Worm (Caenorhabditis elegans) whole organism, L2 larva: ENCODE results near the gene syd-1.

Source experiments
- C34F6.9 ChIP-seq: fragments of 150-350 bp; optimal IDR thresholded peaks from 2 replicates; lab custom pipeline; 2014; ENCODE audit warnings: missing biosample characterization, missing genetic modification characterization
- F13H6.1 ChIP-seq: sonication (generic microtip); optimal IDR thresholded peaks from 2 replicates; lab custom pipeline; 2016; ENCODE audit warnings: missing genetic modification characterization, missing compliant biosample characterization
- Y55F3AM.14 ChIP-seq: fragments of 200-800 bp; sonication (Bioruptor generic); optimal IDR thresholded peaks from 2 replicates; lab custom pipeline; 2018; ENCODE audit warnings: mild to moderate bottlenecking, missing genetic modification characterization, missing compliant biosample characterization
- ZK546.5 ChIP-seq: sonication (generic microtip); optimal IDR thresholded peaks from 2 replicates; lab custom pipeline; 2017; ENCODE audit warnings: missing biosample characterization, missing genetic modification characterization
- alr-1 ChIP-seq: fragments of 150-350 bp; optimal IDR thresholded peaks from 2 replicates; lab custom pipeline; 2014; ENCODE audit warnings: missing biosample characterization, missing genetic modification characterization
- aly-2 ChIP-seq: fragments of 150-350 bp; optimal IDR thresholded peaks from 2 replicates; lab custom pipeline; 2014; ENCODE audit warnings: missing biosample characterization, missing genetic modification characterization
- ama-1 ChIP-seq: fragments of 150-350 bp; optimal IDR thresholded peaks from 2 replicates; lab custom pipeline; 2018; ENCODE audit warnings: inconsistent platforms
- blmp-1 ChIP-seq: sonication (generic microtip); optimal IDR thresholded peaks from 2 replicates; lab custom pipeline; 2017; ENCODE audit warnings: missing genetic modification characterization, mild to moderate bottlenecking, missing compliant biosample characterization, antibody characterized with exemption, moderate library complexity; ENCODE audit not compliant: insufficient read depth
- ceh-16 ChIP-seq: fragments of 150-350 bp; optimal IDR thresholded peaks from 2 replicates; lab custom pipeline; 2014; ENCODE audit warnings: missing biosample characterization, missing genetic modification characterization
- ceh-82 ChIP-seq: fragments of 150-350 bp; optimal IDR thresholded peaks from 2 replicates; lab custom pipeline; 2014; ENCODE audit warnings: missing biosample characterization, missing genetic modification characterization
- dmd-4 ChIP-seq: sonication (generic microtip); optimal IDR thresholded peaks from 2 replicates; lab custom pipeline; 2017; ENCODE audit warnings: missing biosample characterization, missing genetic modification characterization
- egl-27 ChIP-seq: sonication (generic microtip); optimal IDR thresholded peaks from 3 replicates; lab custom pipeline; 2017; ENCODE audit warnings: missing biosample characterization, missing genetic modification reagents, missing genetic modification characterization
- elt-3 ChIP-seq: sonication (generic microtip); optimal IDR thresholded peaks from 2 replicates; lab custom pipeline; 2017; ENCODE audit warnings: missing biosample characterization, missing genetic modification characterization
- fos-1 ChIP-seq: fragments of 150-350 bp; optimal IDR thresholded peaks from 2 replicates; lab custom pipeline; 2014; ENCODE audit warnings: missing biosample characterization, missing genetic modification characterization
- gmeb-1 ChIP-seq: fragments of 150-350 bp; optimal IDR thresholded peaks from 2 replicates; lab custom pipeline; 2014; ENCODE audit warnings: missing biosample characterization, missing genetic modification characterization
- lin-11 ChIP-seq: fragments of 150-350 bp; sonication (generic microtip); optimal IDR thresholded peaks from 2 replicates; lab custom pipeline; 2014; ENCODE audit warnings: missing biosample characterization, missing genetic modification characterization, inconsistent platforms, mixed read lengths
- lin-13 ChIP-seq: fragments of 150-350 bp; optimal IDR thresholded peaks from 2 replicates; lab custom pipeline; 2014; ENCODE audit warnings: missing biosample characterization, missing genetic modification reagents, missing genetic modification characterization
- lin-39 ChIP-seq: fragments of 150-350 bp; optimal IDR thresholded peaks from 2 replicates; lab custom pipeline; 2014; ENCODE audit warnings: missing biosample characterization, missing genetic modification reagents, missing genetic modification characterization
- lsy-2 ChIP-seq, 2 experiments: fragments of 150-350 bp in 1 of 2; sonication (generic microtip) in 1 of 2; optimal IDR thresholded peaks; 2 replicates each; lab custom pipeline; 2014 to 2017; ENCODE audit warnings: missing biosample characterization in 2 of 2, missing genetic modification characterization in 2 of 2
- mab-5 ChIP-seq: fragments of 150-350 bp; optimal IDR thresholded peaks from 2 replicates; lab custom pipeline; 2014; ENCODE audit warnings: missing biosample characterization, missing genetic modification characterization
- nhr-10 ChIP-seq: sonication (generic microtip); optimal IDR thresholded peaks from 2 replicates; lab custom pipeline; 2017; ENCODE audit warnings: missing biosample characterization, missing genetic modification characterization
- nhr-11 ChIP-seq: fragments of 150-350 bp; optimal IDR thresholded peaks from 2 replicates; lab custom pipeline; 2014; ENCODE audit warnings: missing biosample characterization, missing genetic modification characterization
- nhr-12 ChIP-seq: fragments of 150-350 bp; optimal IDR thresholded peaks from 2 replicates; lab custom pipeline; 2014; ENCODE audit warnings: missing biosample characterization, missing genetic modification characterization
- nhr-129 ChIP-seq: fragments of 150-350 bp; optimal IDR thresholded peaks from 2 replicates; lab custom pipeline; 2014; ENCODE audit warnings: missing biosample characterization, missing genetic modification characterization
- nhr-21 ChIP-seq: fragments of 150-350 bp; optimal IDR thresholded peaks from 2 replicates; lab custom pipeline; 2014; ENCODE audit warnings: missing biosample characterization, missing genetic modification characterization
- nhr-23 ChIP-seq: fragments of 150-350 bp; optimal IDR thresholded peaks from 2 replicates; lab custom pipeline; 2014; ENCODE audit warnings: missing biosample characterization, missing genetic modification reagents, missing genetic modification characterization
- nhr-237 ChIP-seq: fragments of 150-350 bp; optimal IDR thresholded peaks from 2 replicates; lab custom pipeline; 2014; ENCODE audit warnings: missing biosample characterization, missing genetic modification characterization
- nhr-25 ChIP-seq: fragments of 150-350 bp; sonication (generic microtip); optimal IDR thresholded peaks from 3 replicates; lab custom pipeline; 2014; ENCODE audit warnings: missing biosample characterization, missing genetic modification characterization
- nhr-6 ChIP-seq: fragments of 150-350 bp; optimal IDR thresholded peaks from 2 replicates; lab custom pipeline; 2014; ENCODE audit warnings: missing biosample characterization, missing genetic modification characterization
- nhr-77 ChIP-seq: fragments of 150-350 bp; optimal IDR thresholded peaks from 2 replicates; lab custom pipeline; 2014; ENCODE audit warnings: missing biosample characterization, missing genetic modification characterization
- sem-4 ChIP-seq: fragments of 150-350 bp; optimal IDR thresholded peaks from 2 replicates; lab custom pipeline; 2014; ENCODE audit warnings: missing biosample characterization, missing genetic modification reagents, missing genetic modification characterization
- sma-3 ChIP-seq: sonication (generic microtip); optimal IDR thresholded peaks from 2 replicates; lab custom pipeline; 2016; ENCODE audit warnings: missing genetic modification reagents, missing genetic modification characterization, missing compliant biosample characterization
- sma-9 ChIP-seq, 2 experiments: fragments of 150-350 bp in 1 of 2; sonication (generic microtip) in 1 of 2; optimal IDR thresholded peaks; 2 replicates each; lab custom pipeline; 2014 to 2016; ENCODE audit warnings: missing genetic modification characterization in 2 of 2, mild to moderate bottlenecking in 1 of 2, missing biosample characterization in 1 of 2, missing compliant biosample characterization in 1 of 2, missing genetic modification reagents in 1 of 2, moderate library complexity in 1 of 2
- unc-39 ChIP-seq: fragments of 150-350 bp; optimal IDR thresholded peaks from 2 replicates; lab custom pipeline; 2014; ENCODE audit warnings: missing biosample characterization, missing genetic modification characterization
- unc-55 ChIP-seq: fragments of 150-350 bp; sonication (generic microtip); optimal IDR thresholded peaks from 3 replicates; lab custom pipeline; 2014; ENCODE audit warnings: missing biosample characterization, missing genetic modification reagents, missing genetic modification characterization
- ztf-1 ChIP-seq: fragments of 200-800 bp; sonication (Bioruptor generic); conservative IDR thresholded peaks from 2 replicates; pipeline ENCODE4 v1.3.6; 2022; ENCODE audit warnings: missing genetic modification characterization, missing compliant biosample characterization
- ztf-4 ChIP-seq: fragments of 150-350 bp; optimal IDR thresholded peaks from 2 replicates; lab custom pipeline; 2014; ENCODE audit warnings: missing biosample characterization, missing genetic modification characterization

syd-1 gene

DNA sequence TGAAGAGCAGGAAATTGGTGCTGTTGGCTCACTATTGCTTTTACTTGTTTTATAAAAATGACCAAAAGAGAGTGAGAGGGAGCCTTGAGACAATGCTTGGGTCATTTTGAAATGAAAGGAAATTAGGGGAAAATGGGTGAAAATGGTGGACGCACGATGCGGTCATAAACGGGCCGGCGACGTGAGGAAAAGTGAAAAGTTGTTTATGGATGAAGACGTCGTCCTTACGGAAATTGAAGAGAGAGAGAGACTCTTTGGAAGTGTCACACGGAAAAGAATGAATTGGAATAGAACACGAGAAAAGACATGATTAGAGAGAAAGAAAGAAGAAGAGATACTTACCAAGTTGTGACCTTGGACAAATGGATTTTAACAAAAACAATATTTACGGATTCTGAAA is 26.8 kb upstream of the syd-1 start:
- TF ChIP-seq blmp-1 (peak; percentile 44), sma-9 (GFP tag; optimal IDR thresholded peaks at IDR 0.05; lab: Kevin White, UChicago) (no peak), sma-9 (tag; optimal IDR thresholded peaks at IDR 0.05; lab: Kevin White, UChicago) (no peak), lsy-2 (tag; optimal IDR thresholded peaks at IDR 0.05; lab: Kevin White, UChicago) (peak in 1 of 2 experiments; percentile 26), nhr-25 (tag; lab: Kevin White, UChicago) (peak; percentile 17), fos-1 (tag; lab: Kevin White, UChicago) (no peak), sem-4 (tag; lab: Kevin White, UChicago) (peak; percentile 9)

DNA sequence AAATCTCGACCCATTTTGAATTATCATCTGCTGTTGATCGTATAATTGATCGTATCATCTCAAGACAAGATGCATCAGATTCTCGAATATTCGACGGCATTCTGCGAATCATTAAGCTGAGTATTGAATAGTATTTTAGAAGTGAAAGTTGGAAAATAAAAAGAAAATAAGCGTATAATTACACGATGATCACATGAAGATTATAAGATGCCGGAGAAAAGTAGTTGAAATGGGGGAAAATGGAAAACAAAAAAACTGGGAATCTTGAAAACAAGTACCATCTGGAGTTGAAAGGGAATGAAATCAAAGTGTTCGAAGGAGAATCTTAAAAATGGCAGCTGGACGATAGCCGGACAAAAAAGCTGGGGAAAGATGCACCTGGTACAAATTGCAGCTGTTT is 25.7 kb upstream of the syd-1 start, which contains the start of gene R07G3.8:
TSS of gene R07G3.8 (minus strand) at position 101 of the 400 bp plus-strand sequence.
- TF ChIP-seq nhr-6 (tag; lab: Kevin White, UChicago) (no peak), Y55F3AM.14 (no peak), dmd-4 (tag; lab: Kevin White, UChicago) (no peak), lin-39 (tag; lab: Kevin White, UChicago) (no peak), alr-1 (tag; lab: Kevin White, UChicago) (no peak), nhr-25 (tag; lab: Kevin White, UChicago) (no peak), nhr-12 (tag; lab: Kevin White, UChicago) (no peak), ceh-82 (tag; lab: Kevin White, UChicago) (no peak), ZK546.5 (tag; lab: Kevin White, UChicago) (no peak), gmeb-1 (tag; lab: Kevin White, UChicago) (no peak), sma-3 (GFP tag; lab: Kevin White, UChicago) (no peak), unc-55 (GFP tag; lab: Kevin White, UChicago) (no peak)
- TF ChIP-seq, all 48 proteins: peak for 0

ce11 chrII:7618212-7618611 is 23.5 kb upstream of the syd-1 start:
- TF ChIP-seq ztf-1 (GFP tag; lab: Robert Waterston, UW) (no peak), sma-3 (GFP tag; lab: Kevin White, UChicago) (no peak), lin-11 (no peak), nhr-23 (tag; lab: Kevin White, UChicago) (no peak), fos-1 (tag; lab: Kevin White, UChicago) (peak; percentile 79), lin-13 (GFP tag; lab: Kevin White, UChicago) (no peak)

ce11 chrII:7616141-7616540 is 21.4 kb upstream of the syd-1 start, which contains the start of gene cdc-42:
Gene cdc-42 (plus strand): TSS chrII:7616452.
- TF ChIP-seq egl-27 (tag; lab: Kevin White, UChicago) (no peak), ceh-82 (tag; lab: Kevin White, UChicago) (no peak), fos-1 (tag; lab: Kevin White, UChicago) (no peak), ceh-16 (tag; lab: Kevin White, UChicago) (no peak), Y55F3AM.14 (no peak)

DNA sequence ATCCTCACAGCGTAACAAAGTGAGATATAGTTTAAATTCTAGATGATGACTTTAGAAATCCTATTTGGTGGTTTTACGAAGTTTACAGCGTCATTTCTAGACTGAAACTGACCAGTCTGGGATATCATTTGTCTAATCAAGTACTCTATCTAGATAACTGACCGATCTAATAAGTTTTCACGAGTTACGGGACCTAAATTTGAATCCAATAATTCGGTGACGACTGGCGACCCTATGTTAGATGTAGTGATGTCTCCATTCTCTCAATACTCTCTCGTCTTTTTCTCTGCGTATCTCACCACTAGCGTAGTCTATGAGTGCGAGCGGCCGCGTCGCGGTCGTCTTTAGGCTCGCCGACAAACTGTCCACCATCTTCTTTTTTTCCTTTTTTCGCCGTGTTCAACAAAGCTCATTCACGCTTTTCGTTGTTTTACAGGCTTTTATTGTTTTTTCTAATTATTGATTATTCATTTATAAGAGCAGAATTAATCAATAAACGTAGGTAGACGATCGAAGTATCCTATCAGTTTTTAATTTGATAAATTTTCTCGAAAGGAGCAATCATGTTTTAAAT is 20.7 kb upstream of the syd-1 start:
- TF ChIP-seq sma-3 (GFP tag; lab: Kevin White, UChicago) (no peak), fos-1 (tag; lab: Kevin White, UChicago) (no peak), nhr-23 (tag; lab: Kevin White, UChicago) (no peak), C34F6.9 (tag; lab: Kevin White, UChicago) (peak; percentile 57), F13H6.1 (peak; percentile 24), nhr-10 (no peak), ztf-1 (GFP tag; lab: Robert Waterston, UW) (no peak), ama-1 (lab: Kevin White, UChicago) (peak; percentile 75), lsy-2 (tag; optimal IDR thresholded peaks at IDR 0.05; lab: Kevin White, UChicago) (peak in 1 of 2 experiments; percentile 44), nhr-129 (tag; lab: Kevin White, UChicago) (peak; percentile 28)

ce11 chrII:7614334-7614733 is 19.6 kb upstream of the syd-1 start:
- TF ChIP-seq unc-39 (tag; lab: Kevin White, UChicago) (no peak), nhr-129 (tag; lab: Kevin White, UChicago) (no peak), mab-5 (tag; lab: Kevin White, UChicago) (no peak), lin-39 (tag; lab: Kevin White, UChicago) (no peak), lsy-2 (tag; optimal IDR thresholded peaks at IDR 0.05; lab: Kevin White, UChicago) (no peak), aly-2 (no peak), ztf-4 (tag; lab: Kevin White, UChicago) (no peak), ztf-1 (GFP tag; lab: Robert Waterston, UW) (no peak), nhr-237 (no peak), nhr-23 (tag; lab: Kevin White, UChicago) (no peak), nhr-21 (no peak), alr-1 (tag; lab: Kevin White, UChicago) (no peak), nhr-11 (tag; lab: Kevin White, UChicago) (no peak), sem-4 (tag; lab: Kevin White, UChicago) (no peak), nhr-77 (tag; lab: Kevin White, UChicago) (no peak), ceh-82 (tag; lab: Kevin White, UChicago) (no peak), ceh-16 (tag; lab: Kevin White, UChicago) (no peak), elt-3 (tag; lab: Kevin White, UChicago) (no peak), sma-3 (GFP tag; lab: Kevin White, UChicago) (no peak), ZK546.5 (tag; lab: Kevin White, UChicago) (no peak)
